Fruit fly (Drosophila melanogaster) whole organism, embryonic: ENCODE measurements around the gene Top3alpha.

Source experiments
- Atf3 ChIP-seq: fragments of 200-800 bp; sonication (Bioruptor generic); optimal IDR thresholded peaks from 3 replicates; lab custom pipeline; 2016; ENCODE audit warnings: missing biosample characterization, missing genetic modification characterization
- BEAF-32 ChIP-seq: fragments of 200-800 bp; sonication (Bioruptor generic); optimal IDR thresholded peaks from 3 replicates; lab custom pipeline; 2017; ENCODE audit warnings: missing biosample characterization, missing genetic modification characterization, mild to moderate bottlenecking, moderate library complexity, missing genetic modification reagents
- Blimp-1 ChIP-seq: fragments of 200-800 bp; sonication (Bioruptor generic); optimal IDR thresholded peaks from 3 replicates; lab custom pipeline; 2018; ENCODE audit warnings: missing biosample characterization, missing genetic modification characterization, mild to moderate bottlenecking, moderate library complexity, missing genetic modification reagents
- CG1024 ChIP-seq: fragments of 200-800 bp; sonication (Bioruptor generic); IDR thresholded peaks from 2 replicates; pipeline ENCODE4 v1.3.6; 2022; ENCODE audit warnings: missing biosample characterization, missing genetic modification characterization
- CG10431 ChIP-seq: fragments of 200-800 bp; sonication (Bioruptor generic); optimal IDR thresholded peaks from 3 replicates; lab custom pipeline; 2018; ENCODE audit warnings: missing biosample characterization, mild to moderate bottlenecking, missing genetic modification characterization
- CG10979 ChIP-seq: fragments of 200-800 bp; sonication (Bioruptor generic); optimal IDR thresholded peaks from 2 replicates; lab custom pipeline; 2018; ENCODE audit warnings: missing biosample characterization, mild to moderate bottlenecking, missing genetic modification characterization, moderate library complexity
- CG11398 ChIP-seq: fragments of 200-800 bp; sonication (Bioruptor generic); optimal IDR thresholded peaks from 2 replicates; lab custom pipeline; 2016; ENCODE audit warnings: missing biosample characterization, missing genetic modification characterization
- CG12391 ChIP-seq: fragments of 200-800 bp; sonication (Bioruptor generic); optimal IDR thresholded peaks from 3 replicates; lab custom pipeline; 2018; ENCODE audit warnings: missing biosample characterization, mild to moderate bottlenecking, missing genetic modification characterization, moderate library complexity
- CG13624 ChIP-seq: fragments of 200-800 bp; sonication (Bioruptor generic); optimal IDR thresholded peaks from 2 replicates; lab custom pipeline; 2016; ENCODE audit warnings: missing biosample characterization, missing genetic modification characterization
- CG14014 ChIP-seq: fragments of 200-800 bp; sonication (Bioruptor generic); IDR thresholded peaks from 2 replicates; pipeline ENCODE4 v1.3.6; 2022; ENCODE audit warnings: missing biosample characterization, missing genetic modification characterization
- CG15696 ChIP-seq: fragments of 200-800 bp; sonication (Bioruptor generic); optimal IDR thresholded peaks from 2 replicates; lab custom pipeline; 2019; ENCODE audit warnings: missing biosample characterization, mild to moderate bottlenecking, missing genetic modification characterization, moderate library complexity
- CG16863 ChIP-seq: fragments of 200-800 bp; sonication (Bioruptor generic); optimal IDR thresholded peaks from 3 replicates; lab custom pipeline; 2016; ENCODE audit warnings: missing biosample characterization, missing genetic modification characterization
- CG2202 ChIP-seq: fragments of 200-800 bp; sonication (Bioruptor generic); optimal IDR thresholded peaks from 2 replicates; lab custom pipeline; 2018; ENCODE audit warnings: missing biosample characterization, mild to moderate bottlenecking, missing genetic modification characterization
- CG2678 ChIP-seq: fragments of 200-800 bp; sonication (Bioruptor generic); optimal IDR thresholded peaks from 3 replicates; lab custom pipeline; 2019; ENCODE audit warnings: missing biosample characterization, mild to moderate bottlenecking, missing genetic modification characterization, moderate library complexity
- CG30403 ChIP-seq: fragments of 200-800 bp; sonication (Bioruptor generic); optimal IDR thresholded peaks from 3 replicates; lab custom pipeline; 2016; ENCODE audit warnings: missing biosample characterization, missing genetic modification characterization
- CG32767 ChIP-seq: fragments of 200-800 bp; sonication (Bioruptor generic); IDR thresholded peaks from 2 replicates; pipeline ENCODE4 v1.3.6; 2022; ENCODE audit warnings: missing biosample characterization, missing genetic modification characterization
- CG34224 ChIP-seq: fragments of 200-800 bp; sonication (Bioruptor generic); IDR thresholded peaks from 3 replicates; pipeline ENCODE4 v1.3.6; 2022; ENCODE audit warnings: missing biosample characterization, missing genetic modification characterization; ENCODE audit not compliant: partially characterized antibody
- CG3847 ChIP-seq: fragments of 200-800 bp; sonication (Bioruptor generic); IDR thresholded peaks from 2 replicates; pipeline ENCODE4 v1.3.6; 2022; ENCODE audit warnings: missing biosample characterization, missing genetic modification characterization
- CG6254 ChIP-seq: fragments of 200-800 bp; sonication (Bioruptor generic); optimal IDR thresholded peaks from 3 replicates; lab custom pipeline; 2017; ENCODE audit warnings: mild to moderate bottlenecking, missing biosample characterization, missing genetic modification reagents, missing genetic modification characterization
- CG8944 ChIP-seq: fragments of 200-800 bp; sonication (Bioruptor generic); optimal IDR thresholded peaks from 3 replicates; lab custom pipeline; 2016; ENCODE audit warnings: missing biosample characterization, missing genetic modification characterization
- CrebB ChIP-seq: fragments of 200-800 bp; sonication (Bioruptor generic); optimal IDR thresholded peaks from 3 replicates; lab custom pipeline; 2018; ENCODE audit warnings: missing biosample characterization, mild to moderate bottlenecking, missing genetic modification characterization
- Dref ChIP-seq: fragments of 200-800 bp; sonication (Bioruptor generic); IDR thresholded peaks from 2 replicates; pipeline ENCODE4 v1.3.6; 2022; ENCODE audit warnings: missing biosample characterization, missing genetic modification characterization
- Eip74EF ChIP-seq, 2 experiments: fragments of 200-800 bp in 1 of 2; fragments of >200 bp in 1 of 2; sonication (Bioruptor generic) in 1 of 2; optimal IDR thresholded peaks; 2 replicates each; lab custom pipeline; 2017 to 2019; ENCODE audit warnings: missing biosample characterization in 2 of 2, missing genetic modification characterization in 2 of 2, mild to moderate bottlenecking in 1 of 2, moderate library complexity in 1 of 2
- Ets97D ChIP-seq: fragments of 200-800 bp; sonication (Bioruptor generic); optimal IDR thresholded peaks from 3 replicates; lab custom pipeline; 2016; ENCODE audit warnings: missing biosample characterization, missing genetic modification characterization
- HLHmδ ChIP-seq: fragments of 200-800 bp; sonication (Bioruptor generic); optimal IDR thresholded peaks from 2 replicates; lab custom pipeline; 2018; ENCODE audit warnings: missing biosample characterization, mild to moderate bottlenecking, missing genetic modification characterization, moderate library complexity
- Hr51 ChIP-seq, 2 experiments: fragments of 200-800 bp; sonication (Bioruptor generic); optimal IDR thresholded peaks; 2 replicates in 1 of 2; 3 replicates in 1 of 2; lab custom pipeline; 2016 to 2018; ENCODE audit warnings: missing biosample characterization in 2 of 2, missing genetic modification characterization in 2 of 2, mild to moderate bottlenecking in 1 of 2, moderate library complexity in 1 of 2
- MBD-R2 ChIP-seq: fragments of 200-800 bp; sonication (Bioruptor generic); IDR thresholded peaks from 2 replicates; pipeline ENCODE4 v1.3.6; 2022; ENCODE audit warnings: missing biosample characterization, missing genetic modification characterization
- Nf-YA ChIP-seq: fragments of 200-800 bp; sonication (Bioruptor generic); IDR thresholded peaks from 2 replicates; pipeline ENCODE4 v1.3.6; 2022; ENCODE audit warnings: missing biosample characterization, missing genetic modification characterization
- Oaz ChIP-seq: fragments of 200-800 bp; sonication (Bioruptor generic); IDR thresholded peaks from 2 replicates; pipeline ENCODE4 v1.3.6; 2022; ENCODE audit warnings: missing biosample characterization, missing genetic modification characterization
- Opbp ChIP-seq: fragments of 200-800 bp; sonication (Bioruptor generic); IDR thresholded peaks from 3 replicates; pipeline ENCODE4 v1.3.6; 2022; ENCODE audit warnings: missing biosample characterization, missing genetic modification characterization; ENCODE audit not compliant: partially characterized antibody
- Ptx1 ChIP-seq: fragments of 200-800 bp; sonication (Bioruptor generic); IDR thresholded peaks from 2 replicates; pipeline ENCODE4 v1.3.6; 2022; ENCODE audit warnings: missing biosample characterization, missing genetic modification characterization
- Ravus ChIP-seq: fragments of 200-800 bp; sonication (Bioruptor generic); IDR thresholded peaks from 2 replicates; pipeline ENCODE4 v1.3.6; 2022; ENCODE audit warnings: missing biosample characterization, missing genetic modification characterization
- Trl ChIP-seq, 3 experiments: fragments of >200 bp in 2 of 3; fragments of 200-800 bp in 1 of 3; sonication (Bioruptor generic) in 1 of 3; optimal IDR thresholded peaks; 2 replicates in 1 of 3; 3 replicates in 2 of 3; lab custom pipeline; 2016 to 2017; ENCODE audit warnings: missing biosample characterization in 1 of 3, missing genetic modification characterization in 1 of 3
- ab ChIP-seq: fragments of 200-800 bp; sonication (Bioruptor generic); optimal IDR thresholded peaks from 2 replicates; lab custom pipeline; 2016; ENCODE audit warnings: missing biosample characterization, missing genetic modification characterization
- ash1 ChIP-seq: fragments of 200-800 bp; sonication (Bioruptor generic); optimal IDR thresholded peaks from 2 replicates; lab custom pipeline; 2018; ENCODE audit warnings: missing biosample characterization, mild to moderate bottlenecking, missing genetic modification characterization
- cas ChIP-seq: fragments of 200-800 bp; sonication (Bioruptor generic); IDR thresholded peaks from 2 replicates; pipeline ENCODE4 v1.3.6; 2022; ENCODE audit warnings: missing biosample characterization, missing genetic modification characterization
- chn ChIP-seq: fragments of 200-800 bp; sonication (Bioruptor generic); optimal IDR thresholded peaks from 2 replicates; lab custom pipeline; 2016; ENCODE audit warnings: missing biosample characterization, missing genetic modification characterization
- da ChIP-seq: fragments of 200-800 bp; sonication (Bioruptor generic); optimal IDR thresholded peaks from 2 replicates; lab custom pipeline; 2016; ENCODE audit warnings: missing biosample characterization, missing genetic modification characterization
- dmrt99B ChIP-seq: fragments of 200-800 bp; sonication (Bioruptor generic); optimal IDR thresholded peaks from 2 replicates; lab custom pipeline; 2018; ENCODE audit warnings: missing biosample characterization, mild to moderate bottlenecking, missing genetic modification characterization, moderate library complexity
- fu2 ChIP-seq: fragments of 200-800 bp; sonication (Bioruptor generic); optimal IDR thresholded peaks from 2 replicates; lab custom pipeline; 2016; ENCODE audit warnings: missing biosample characterization, missing genetic modification characterization
- gcm ChIP-seq: fragments of 200-800 bp; sonication (Bioruptor generic); optimal IDR thresholded peaks from 2 replicates; lab custom pipeline; 2019; ENCODE audit warnings: missing biosample characterization, mild to moderate bottlenecking, missing genetic modification characterization, moderate library complexity
- jigr1 ChIP-seq: fragments of 200-800 bp; sonication (Bioruptor generic); IDR thresholded peaks from 3 replicates; pipeline ENCODE4 v1.3.6; 2022; ENCODE audit warnings: missing biosample characterization, missing genetic modification characterization
- luna ChIP-seq: fragments of 200-800 bp; sonication (Bioruptor generic); optimal IDR thresholded peaks from 2 replicates; lab custom pipeline; 2016; ENCODE audit warnings: missing biosample characterization, missing genetic modification characterization
- maf-S ChIP-seq: fragments of 200-800 bp; sonication (Bioruptor generic); optimal IDR thresholded peaks from 2 replicates; lab custom pipeline; 2016; ENCODE audit warnings: missing biosample characterization, missing genetic modification characterization
- mam ChIP-seq: fragments of 200-800 bp; sonication (Bioruptor generic); optimal IDR thresholded peaks from 3 replicates; lab custom pipeline; 2016; ENCODE audit warnings: missing biosample characterization, missing genetic modification characterization
- odd ChIP-seq: fragments of 200-800 bp; sonication (Bioruptor generic); optimal IDR thresholded peaks from 2 replicates; lab custom pipeline; 2017; ENCODE audit warnings: missing biosample characterization, mild to moderate bottlenecking, missing genetic modification characterization
- pho ChIP-seq: fragments of 200-800 bp; sonication (Bioruptor generic); optimal IDR thresholded peaks from 2 replicates; lab custom pipeline; 2016; ENCODE audit warnings: missing biosample characterization, missing genetic modification characterization
- ranshi ChIP-seq: fragments of 200-800 bp; sonication (Bioruptor generic); IDR thresholded peaks from 2 replicates; pipeline ENCODE4 v1.3.6; 2022; ENCODE audit warnings: missing biosample characterization, missing genetic modification characterization
- sna ChIP-seq: fragments of 200-800 bp; sonication (Bioruptor generic); IDR thresholded peaks from 2 replicates; pipeline ENCODE4 v1.3.6; 2022; ENCODE audit warnings: missing biosample characterization, missing genetic modification characterization; ENCODE audit not compliant: partially characterized antibody
- tin ChIP-seq: fragments of 200-800 bp; sonication (Bioruptor generic); optimal IDR thresholded peaks from 3 replicates; lab custom pipeline; 2016; ENCODE audit warnings: missing biosample characterization, missing genetic modification characterization

Gene Top3alpha

DNA sequence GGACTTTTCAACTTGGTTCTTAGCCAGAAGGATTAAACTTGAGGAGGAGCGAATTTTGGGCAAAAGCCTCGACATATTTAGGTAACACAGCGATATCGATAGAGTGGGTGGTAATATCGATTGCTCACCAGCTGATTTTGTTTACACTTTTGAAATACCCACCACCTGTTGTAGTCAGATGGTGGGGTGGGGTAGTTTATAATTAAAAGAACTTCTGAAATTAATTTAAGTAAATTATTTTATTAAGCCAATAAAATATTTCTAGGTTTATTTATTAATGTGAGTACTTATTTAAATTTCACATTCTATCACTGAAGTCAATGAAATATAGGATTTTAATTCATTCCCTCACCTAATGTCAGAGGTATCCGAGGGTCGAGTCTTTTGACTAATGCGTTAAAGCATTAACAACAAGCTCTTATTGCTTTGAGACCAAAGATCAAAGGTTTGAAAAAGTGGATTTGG lies 7.9 kb upstream of the Top3alpha start, which contains the start of the genes CG10194 and CG18094 (continued):
- TF ChIP-seq CG1024 (GFP tag; lab: Robert Waterston, UW) (no peak), Ptx1 (GFP tag; lab: Robert Waterston, UW) (peak; percentile 41; the same call in 1 of the 2 replicates), CG11398 (GFP tag; lab: Kevin White, UChicago) (no peak), Dref (GFP tag; lab: Robert Waterston, UW) (peak; percentile 74), MBD-R2 (GFP tag; lab: Robert Waterston, UW) (peak; percentile 91), CG14014 (0 out of 2 replicates have a peak, but pooled peaks have one; percentile 6), ranshi (GFP tag; lab: Robert Waterston, UW) (0 out of 2 replicates have a peak, but pooled peaks have one; percentile 19), BEAF-32 (peak; percentile 66), mam (GFP tag; lab: Kevin White, UChicago) (peak; percentile 19), HLHmδ (GFP tag; lab: Kevin White, UChicago) (no peak), tin (peak; percentile 14), maf-S (GFP tag; lab: Kevin White, UChicago) (no peak), chn (GFP tag; lab: Kevin White, UChicago) (peak; percentile 10), sna (peak; percentile 70), jigr1 (GFP tag; lab: Robert Waterston, UW) (no peak), Ravus (no peak), CG10431 (GFP tag; lab: Kevin White, UChicago) (no peak), CG30403 (GFP tag; lab: Kevin White, UChicago) (peak; percentile 53), dmrt99B (tag; lab: Kevin White, UChicago) (no peak), CrebB (no peak), Oaz (GFP tag; lab: Robert Waterston, UW) (no peak), CG3847 (no peak), Atf3 (GFP tag; lab: Kevin White, UChicago) (no peak), Opbp (GFP tag; lab: Robert Waterston, UW) (no peak), ash1 (no peak), CG2678 (no peak), ab (GFP tag; lab: Kevin White, UChicago) (no peak), CG10979 (tag; lab: Kevin White, UChicago) (peak; percentile 32), odd (GFP tag; lab: Kevin White, UChicago) (no peak), CG15696 (no peak), CG2202 (tag; lab: Kevin White, UChicago) (peak; percentile 3), pho (GFP tag; lab: Kevin White, UChicago) (no peak), CG12391 (tag; lab: Kevin White, UChicago) (peak; percentile 66), Eip74EF (GFP tag; optimal IDR thresholded peaks at IDR 0.05; lab: Kevin White, UChicago) (peak in 1 of 2 experiments; percentile 16), CG32767 (GFP tag; lab: Robert Waterston, UW) (no peak), cas (no peak), CG6254 (GFP tag; lab: Kevin White, UChicago) (no peak), CG16863 (GFP tag; lab: Kevin White, UChicago) (no peak), da (GFP tag; lab: Kevin White, UChicago) (no peak), Blimp-1 (GFP tag; lab: Kevin White, UChicago) (no peak), CG8944 (GFP tag; lab: Kevin White, UChicago) (no peak), luna (no peak), Trl (optimal IDR thresholded peaks at IDR 0.05; lab: Kevin White, UChicago) (no peak), Trl (GFP tag; optimal IDR thresholded peaks at IDR 0.05; lab: Kevin White, UChicago) (no peak), Nf-YA (GFP tag; lab: Robert Waterston, UW) (no peak), fu2 (GFP tag; lab: Kevin White, UChicago) (no peak), Hr51 (GFP tag; optimal IDR thresholded peaks at IDR 0.05; lab: Kevin White, UChicago) (peak; percentile 5 to 64), Ets97D (GFP tag; lab: Kevin White, UChicago) (peak; percentile 1), gcm (no peak), CG13624 (no peak), CG34224 (GFP tag; lab: Robert Waterston, UW) (peak; percentile 78)
